Fruit fly (Drosophila melanogaster) ovary, adult (tissue): Measurements from ENCODE around the gene TH1.

ENCODE experiments used
- CG17801 ChIP-seq: fragments of 200-800 bp; optimal IDR thresholded peaks from 2 replicates; lab custom pipeline; 2019; ENCODE audit warnings: missing biosample characterization, mild to moderate bottlenecking, missing genetic modification characterization, moderate library complexity; ENCODE audit not compliant: partially characterized antibody

The TH1 gene

dm6 chrX:16391397-16391796 lies at the start of gene TH1, which contains the start of gene mei-41:
Gene TH1, minus strand, starts transcription at chrX:16391438.
Gene mei-41, plus strand, starts transcription at chrX:16391698.
- TF ChIP-seq CG17801 (GFP tag; lab: Kevin White, UChicago): peak; percentile 84

- no peak for TF ChIP-seq CG17801 (GFP tag; lab: Kevin White, UChicago)
Measured at dm6 chrX:16428476-16428875, 37.2 kb upstream of the TH1 start.

- no peak for TF ChIP-seq CG17801 (GFP tag; lab: Kevin White, UChicago)
Measured at dm6 chrX:16427786-16428400, 36.7 kb upstream of the TH1 start.

- TF ChIP-seq CG17801 (GFP tag; lab: Kevin White, UChicago): no peak
Measured at dm6 chrX:16426478-16427052, 35.3 kb upstream of the TH1 start.

- TF ChIP-seq CG17801 (GFP tag; lab: Kevin White, UChicago): no peak
Measured at dm6 chrX:16425145-16425544, 33.9 kb upstream of the TH1 start.

- TF ChIP-seq CG17801 (GFP tag; lab: Kevin White, UChicago): no peak
Measured at dm6 chrX:16424296-16424695, 33.1 kb upstream of the TH1 start.

- TF ChIP-seq CG17801 (GFP tag; lab: Kevin White, UChicago): peak; percentile 36
Measured at dm6 chrX:16423125-16423509, 31.9 kb upstream of the TH1 start.

dm6 chrX:16422466-16423124 lies 31.4 kb upstream of the TH1 start, which contains the start of gene hang:
Gene hang, plus strand, starts transcription at chrX:16422831.
- peak; percentile 37 for TF ChIP-seq CG17801 (GFP tag; lab: Kevin White, UChicago)

dm6 chrX:16421899-16422412 lies 30.7 kb upstream of the TH1 start, which contains the start of gene AnxB11:
Gene AnxB11, minus strand, starts transcription at chrX:16422265.
- TF ChIP-seq CG17801 (GFP tag; lab: Kevin White, UChicago): no peak

- no peak for TF ChIP-seq CG17801 (GFP tag; lab: Kevin White, UChicago)
Measured at dm6 chrX:16420878-16421277, 29.6 kb upstream of the TH1 start.

- TF ChIP-seq CG17801 (GFP tag; lab: Kevin White, UChicago): no peak
Measured at dm6 chrX:16420048-16420447, 28.8 kb upstream of the TH1 start.

dm6 chrX:16414451-16415368 lies 23.5 kb upstream of the TH1 start, which contains the start of gene Traf-like:
Gene Traf-like, plus strand, starts transcription at chrX:16415046.
- no peak for TF ChIP-seq CG17801 (GFP tag; lab: Kevin White, UChicago)

dm6 chrX:16406083-16406482 lies 14.8 kb upstream of the TH1 start:
- TF ChIP-seq CG17801 (GFP tag; lab: Kevin White, UChicago): no peak

- no peak for TF ChIP-seq CG17801 (GFP tag; lab: Kevin White, UChicago)
Measured at dm6 chrX:16405209-16405608, 14.0 kb upstream of the TH1 start, which contains the start of gene CG4301. Gene CG4301, plus strand, starts transcription at chrX:16405509.
